Fruit fly (Drosophila melanogaster): ENCODE measurements around the gene Septin1.
A peak's percentile ranks its signal among the peaks of the same experiment; 100 is the strongest.

Septin1 gene

DNA sequence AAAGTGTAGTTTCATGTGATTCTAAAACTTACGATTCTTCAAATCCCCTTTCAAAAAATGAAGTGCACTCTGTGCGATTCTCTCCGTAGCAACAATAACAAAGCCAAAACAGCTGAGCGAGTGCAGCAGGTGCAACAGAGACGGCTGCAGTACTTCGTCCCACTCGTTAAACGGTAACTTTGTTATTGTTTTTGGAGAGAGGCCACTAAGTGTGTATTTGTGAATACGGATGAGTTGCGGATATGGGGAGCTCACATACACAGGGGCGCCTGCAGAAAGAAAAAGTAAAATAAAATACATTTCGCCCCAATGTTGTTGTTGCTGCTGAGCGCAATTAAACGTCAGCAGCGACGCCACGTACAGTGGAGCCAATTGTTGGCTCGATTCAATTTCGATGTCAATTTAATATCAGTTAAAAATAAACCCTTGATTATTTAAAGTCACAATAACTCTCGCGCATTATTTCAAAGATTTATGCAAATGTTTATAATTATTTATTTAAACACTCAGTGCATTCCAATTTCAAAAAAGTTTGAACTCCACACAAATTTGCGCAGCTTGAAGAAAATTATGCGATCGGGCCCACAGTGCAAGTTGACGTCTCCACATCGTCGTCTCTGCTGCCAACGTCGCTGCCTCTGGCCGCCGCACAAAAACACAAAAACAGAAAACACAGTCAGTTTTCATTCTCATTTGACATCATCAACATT lies 9.4 kb downstream of the Septin1 start:
- TF ChIP-seq h (GFP tag; optimal IDR thresholded peaks at IDR 0.05) (peak; percentile 99), N (GFP tag; optimal IDR thresholded peaks at IDR 0.05) (no peak), Mio (GFP tag; optimal IDR thresholded peaks at IDR 0.05) (peak; percentile 80), jim (GFP tag; optimal IDR thresholded peaks at IDR 0.05) (peak; percentile 23), Abd-B (GFP tag; optimal IDR thresholded peaks at IDR 0.05) (no peak), Myc (optimal IDR thresholded peaks at IDR 0.05) (no peak), dl (GFP tag; optimal IDR thresholded peaks at IDR 0.05; ENCODE audit: insufficient read depth in 1 of 2, partially characterized antibody in 2 of 2) (no peak), woc (GFP tag; optimal IDR thresholded peaks at IDR 0.05) (peak; percentile 96), brk (GFP tag; optimal IDR thresholded peaks at IDR 0.05) (peak; percentile 92), GATAd (GFP tag; optimal IDR thresholded peaks at IDR 0.05) (peak; percentile 68), usp (GFP tag; optimal IDR thresholded peaks at IDR 0.05) (no peak), Dif (GFP tag; optimal IDR thresholded peaks at IDR 0.05; ENCODE audit: partially characterized antibody) (peak; percentile 26), CG32264 (GFP tag; optimal IDR thresholded peaks at IDR 0.05) (peak; percentile 91), Dfd (GFP tag; optimal IDR thresholded peaks at IDR 0.05) (peak; percentile 83), Hr78 (GFP tag; optimal IDR thresholded peaks at IDR 0.05) (no peak), ey (GFP tag; optimal IDR thresholded peaks at IDR 0.05) (peak; percentile 98), rgr (GFP tag; optimal IDR thresholded peaks at IDR 0.05) (peak; percentile 98), CG9705 (GFP tag; optimal IDR thresholded peaks at IDR 0.05) (peak; percentile 99), fru (GFP tag; optimal IDR thresholded peaks at IDR 0.05) (peak; percentile 99), Rel (GFP tag; optimal IDR thresholded peaks at IDR 0.05) (peak; percentile 94), Rel (tag; optimal IDR thresholded peaks at IDR 0.05) (peak; percentile 90), Jra (GFP tag; optimal IDR thresholded peaks at IDR 0.05) (peak; percentile 92), Hr83 (GFP tag; optimal IDR thresholded peaks at IDR 0.05; ENCODE audit: poor library complexity, severe bottlenecking) (peak; percentile 14), dmrt93B (GFP tag; optimal IDR thresholded peaks at IDR 0.05) (peak; percentile 98), OdsH (GFP tag; optimal IDR thresholded peaks at IDR 0.05) (peak; percentile 98), psq (GFP tag; optimal IDR thresholded peaks at IDR 0.05) (peak; percentile 95), lola (GFP tag; optimal IDR thresholded peaks at IDR 0.05) (no peak), pan (optimal IDR thresholded peaks at IDR 0.05) (no peak), dsf (GFP tag; optimal IDR thresholded peaks at IDR 0.05; ENCODE audit: borderline replicate concordance) (peak; percentile 78), Hnf4 (GFP tag; optimal IDR thresholded peaks at IDR 0.05) (peak; percentile 96), tai (GFP tag; optimal IDR thresholded peaks at IDR 0.05) (peak; percentile 93), sv (GFP tag; optimal IDR thresholded peaks at IDR 0.05) (peak; percentile 95), CrebA (GFP tag; optimal IDR thresholded peaks at IDR 0.05; ENCODE audit: borderline replicate concordance) (no peak), HLH106 (tag; optimal IDR thresholded peaks at IDR 0.05) (peak; percentile 98), foxo (GFP tag; optimal IDR thresholded peaks at IDR 0.05) (peak; percentile 84 to 99), Vsx2 (GFP tag; optimal IDR thresholded peaks at IDR 0.05; ENCODE audit: partially characterized antibody) (no peak), br (GFP tag; optimal IDR thresholded peaks at IDR 0.05) (peak; percentile 99), Sp1 (GFP tag; optimal IDR thresholded peaks at IDR 0.05) (peak; percentile 99), sage (GFP tag; optimal IDR thresholded peaks at IDR 0.05) (peak; percentile 95)

DNA sequence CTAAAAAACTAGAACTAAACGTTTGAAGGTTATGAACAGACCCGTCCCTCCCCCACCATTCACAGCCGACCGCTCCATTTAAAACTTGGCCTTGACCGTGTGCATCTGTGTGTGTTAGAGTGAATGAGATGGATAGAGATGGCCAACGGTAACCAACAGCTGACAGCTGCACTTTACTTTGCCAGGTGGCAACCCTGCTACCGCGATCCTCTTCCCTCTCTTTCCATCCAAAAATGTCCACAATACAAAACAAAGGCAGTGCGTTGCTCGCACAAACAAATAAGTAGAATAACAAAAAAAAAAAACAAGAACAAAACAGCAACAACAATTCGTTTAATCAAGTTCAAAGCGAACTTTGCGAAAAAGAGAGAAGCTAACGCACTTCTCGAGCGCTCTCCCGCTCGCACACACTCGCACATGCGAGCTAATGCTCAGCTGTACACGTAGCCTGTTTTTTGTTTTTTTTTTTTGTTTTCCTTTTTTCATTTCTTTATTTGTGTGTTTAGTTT lies 10.4 kb downstream of the Septin1 start:
- TF ChIP-seq Dif (GFP tag; optimal IDR thresholded peaks at IDR 0.05; ENCODE audit: partially characterized antibody) (peak; percentile 26), Rel (GFP tag; optimal IDR thresholded peaks at IDR 0.05) (no peak), Rel (tag; optimal IDR thresholded peaks at IDR 0.05) (peak; percentile 5), CrebA (GFP tag; optimal IDR thresholded peaks at IDR 0.05; ENCODE audit: borderline replicate concordance) (peak; percentile 90), Hr83 (GFP tag; optimal IDR thresholded peaks at IDR 0.05; ENCODE audit: poor library complexity, severe bottlenecking) (peak; percentile 20), rgr (GFP tag; optimal IDR thresholded peaks at IDR 0.05) (peak; percentile 4), foxo (GFP tag; optimal IDR thresholded peaks at IDR 0.05) (no peak), h (GFP tag; optimal IDR thresholded peaks at IDR 0.05) (peak; percentile 37), fru (GFP tag; optimal IDR thresholded peaks at IDR 0.05) (no peak), OdsH (GFP tag; optimal IDR thresholded peaks at IDR 0.05) (peak; percentile 7), ey (GFP tag; optimal IDR thresholded peaks at IDR 0.05) (no peak), GATAd (GFP tag; optimal IDR thresholded peaks at IDR 0.05) (no peak), br (GFP tag; optimal IDR thresholded peaks at IDR 0.05) (peak; percentile 2), jim (GFP tag; optimal IDR thresholded peaks at IDR 0.05) (peak; percentile 72), Jra (GFP tag; optimal IDR thresholded peaks at IDR 0.05) (no peak), CG32264 (GFP tag; optimal IDR thresholded peaks at IDR 0.05) (no peak), CG9705 (GFP tag; optimal IDR thresholded peaks at IDR 0.05) (no peak), Dfd (GFP tag; optimal IDR thresholded peaks at IDR 0.05) (no peak), sage (GFP tag; optimal IDR thresholded peaks at IDR 0.05) (no peak), sv (GFP tag; optimal IDR thresholded peaks at IDR 0.05) (no peak)

Data from whole organism, wandering third instar larva.